Fruit fly (Drosophila melanogaster) whole organism, embryonic: ENCODE measurements around the gene CG14220.

Experiments used
- Antp ChIP-seq: fragments of 200-800 bp; sonication (Bioruptor generic); optimal IDR thresholded peaks from 3 replicates; lab custom pipeline; 2016; ENCODE audit warnings: missing biosample characterization, missing genetic modification characterization
- Blimp-1 ChIP-seq: fragments of 200-800 bp; sonication (Bioruptor generic); optimal IDR thresholded peaks from 3 replicates; lab custom pipeline; 2018; ENCODE audit warnings: missing biosample characterization, missing genetic modification characterization, mild to moderate bottlenecking, moderate library complexity, missing genetic modification reagents
- CG1024 ChIP-seq: fragments of 200-800 bp; sonication (Bioruptor generic); IDR thresholded peaks from 2 replicates; pipeline ENCODE4 v1.3.6; 2022; ENCODE audit warnings: missing biosample characterization, missing genetic modification characterization
- CG10543 ChIP-seq: fragments of 200-800 bp; sonication (Bioruptor generic); optimal IDR thresholded peaks from 3 replicates; lab custom pipeline; 2017; ENCODE audit warnings: missing biosample characterization, mild to moderate bottlenecking, missing genetic modification characterization, moderate library complexity
- CG11723 ChIP-seq: fragments of 200-800 bp; sonication (Bioruptor generic); optimal IDR thresholded peaks from 2 replicates; lab custom pipeline; 2017; ENCODE audit warnings: missing biosample characterization, mild to moderate bottlenecking, missing genetic modification characterization
- CG12299 ChIP-seq: fragments of 200-800 bp; sonication (Bioruptor generic); optimal IDR thresholded peaks from 2 replicates; lab custom pipeline; 2018; ENCODE audit warnings: missing biosample characterization, mild to moderate bottlenecking, missing genetic modification characterization
- CG12391 ChIP-seq: fragments of 200-800 bp; sonication (Bioruptor generic); optimal IDR thresholded peaks from 3 replicates; lab custom pipeline; 2018; ENCODE audit warnings: missing biosample characterization, mild to moderate bottlenecking, missing genetic modification characterization, moderate library complexity
- CG12769 ChIP-seq: fragments of 200-800 bp; sonication (Bioruptor generic); optimal IDR thresholded peaks from 2 replicates; lab custom pipeline; 2019; ENCODE audit warnings: missing biosample characterization, mild to moderate bottlenecking, missing genetic modification characterization, moderate library complexity
- CG1529 ChIP-seq: fragments of 200-800 bp; sonication (Bioruptor generic); optimal IDR thresholded peaks from 3 replicates; lab custom pipeline; 2018; ENCODE audit warnings: missing biosample characterization, missing genetic modification characterization
- CG15479 ChIP-seq: fragments of 200-800 bp; sonication (Bioruptor generic); optimal IDR thresholded peaks from 3 replicates; lab custom pipeline; 2019; ENCODE audit warnings: missing biosample characterization, mild to moderate bottlenecking, missing genetic modification characterization, moderate library complexity
- CG17385 ChIP-seq: fragments of 200-800 bp; sonication (Bioruptor generic); optimal IDR thresholded peaks from 3 replicates; lab custom pipeline; 2018; ENCODE audit warnings: missing biosample characterization, mild to moderate bottlenecking, missing genetic modification characterization
- CG34376 ChIP-seq: fragments of 200-800 bp; sonication (Bioruptor generic); optimal IDR thresholded peaks from 2 replicates; lab custom pipeline; 2018; ENCODE audit warnings: missing biosample characterization, mild to moderate bottlenecking, missing genetic modification characterization
- CG6654 ChIP-seq: fragments of 200-800 bp; sonication (Bioruptor generic); optimal IDR thresholded peaks from 2 replicates; lab custom pipeline; 2017; ENCODE audit warnings: missing biosample characterization, mild to moderate bottlenecking, missing genetic modification characterization
- CG6813 ChIP-seq: fragments of 200-800 bp; sonication (Bioruptor generic); optimal IDR thresholded peaks from 2 replicates; lab custom pipeline; 2017; ENCODE audit warnings: missing biosample characterization, missing genetic modification characterization, mild to moderate bottlenecking, moderate library complexity, missing genetic modification reagents
- CG8089 ChIP-seq: fragments of 200-800 bp; sonication (Bioruptor generic); optimal IDR thresholded peaks from 3 replicates; lab custom pipeline; 2016; ENCODE audit warnings: missing biosample characterization, missing genetic modification characterization
- CG8924 ChIP-seq: fragments of 200-800 bp; optimal IDR thresholded peaks from 3 replicates; lab custom pipeline; 2019; ENCODE audit warnings: missing biosample characterization, mild to moderate bottlenecking, missing genetic modification characterization, moderate library complexity
- CG9932 ChIP-seq: fragments of 200-800 bp; sonication (Bioruptor generic); IDR thresholded peaks from 2 replicates; pipeline ENCODE4 v1.3.6; 2022; ENCODE audit warnings: missing biosample characterization, missing genetic modification characterization
- CTCF ChIP-seq: fragments of 200-800 bp; sonication (Bioruptor generic); optimal IDR thresholded peaks from 2 replicates; lab custom pipeline; 2017; ENCODE audit warnings: missing biosample characterization, mild to moderate bottlenecking, missing genetic modification characterization, moderate library complexity
- Camta ChIP-seq: fragments of 200-800 bp; sonication (Bioruptor generic); optimal IDR thresholded peaks from 2 replicates; lab custom pipeline; 2016; ENCODE audit warnings: missing biosample characterization, missing genetic modification characterization
- D19A ChIP-seq: fragments of 200-800 bp; optimal IDR thresholded peaks from 3 replicates; lab custom pipeline; 2019; ENCODE audit warnings: missing biosample characterization, mild to moderate bottlenecking, missing genetic modification characterization, moderate library complexity
- Dek ChIP-seq: fragments of 200-800 bp; sonication (Bioruptor generic); optimal IDR thresholded peaks from 3 replicates; lab custom pipeline; 2019; ENCODE audit warnings: missing biosample characterization, mild to moderate bottlenecking, missing genetic modification characterization, moderate library complexity
- Dref ChIP-seq: fragments of 200-800 bp; sonication (Bioruptor generic); IDR thresholded peaks from 2 replicates; pipeline ENCODE4 v1.3.6; 2022; ENCODE audit warnings: missing biosample characterization, missing genetic modification characterization
- HLH54F ChIP-seq: fragments of 200-800 bp; sonication (Bioruptor generic); optimal IDR thresholded peaks from 3 replicates; lab custom pipeline; 2016; ENCODE audit warnings: missing biosample characterization, missing genetic modification characterization
- HmgD ChIP-seq: fragments of 200-800 bp; sonication (Bioruptor generic); optimal IDR thresholded peaks from 3 replicates; lab custom pipeline; 2016; ENCODE audit warnings: missing biosample characterization, missing genetic modification characterization
- Jarid2 ChIP-seq: fragments of 200-800 bp; sonication (Bioruptor generic); optimal IDR thresholded peaks from 3 replicates; lab custom pipeline; 2017; ENCODE audit warnings: mild to moderate bottlenecking, missing biosample characterization, missing genetic modification reagents, missing genetic modification characterization
- Lim3 ChIP-seq: fragments of 200-800 bp; sonication (Bioruptor generic); IDR thresholded peaks from 2 replicates; pipeline ENCODE4 v1.3.6; 2022; ENCODE audit warnings: missing biosample characterization, missing genetic modification characterization
- MTF-1 ChIP-seq: fragments of 200-800 bp; sonication (Bioruptor generic); optimal IDR thresholded peaks from 2 replicates; lab custom pipeline; 2018; ENCODE audit warnings: missing biosample characterization, mild to moderate bottlenecking, missing genetic modification characterization, borderline replicate concordance
- NC2α ChIP-seq: fragments of 200-800 bp; sonication (Bioruptor generic); optimal IDR thresholded peaks from 2 replicates; lab custom pipeline; 2016; ENCODE audit warnings: missing biosample characterization, missing genetic modification characterization
- Optix ChIP-seq: fragments of 200-800 bp; sonication (Bioruptor generic); IDR thresholded peaks from 3 replicates; pipeline ENCODE4 v1.3.6; 2022; ENCODE audit warnings: missing biosample characterization, missing genetic modification characterization
- Scr ChIP-seq: fragments of 200-800 bp; sonication (Bioruptor generic); IDR thresholded peaks from 2 replicates; pipeline ENCODE4 v1.3.6; 2022; ENCODE audit warnings: missing biosample characterization, missing genetic modification characterization; ENCODE audit not compliant: partially characterized antibody
- ab ChIP-seq: fragments of 200-800 bp; sonication (Bioruptor generic); optimal IDR thresholded peaks from 2 replicates; lab custom pipeline; 2016; ENCODE audit warnings: missing biosample characterization, missing genetic modification characterization
- cg ChIP-seq: fragments of 200-800 bp; sonication (Bioruptor generic); optimal IDR thresholded peaks from 3 replicates; lab custom pipeline; 2019; ENCODE audit warnings: missing biosample characterization, mild to moderate bottlenecking, missing genetic modification characterization, moderate library complexity
- dm ChIP-seq: fragments of 200-800 bp; sonication (Bioruptor generic); optimal IDR thresholded peaks from 3 replicates; lab custom pipeline; 2016; ENCODE audit warnings: missing biosample characterization, missing genetic modification characterization
- eve ChIP-seq, 2 experiments: fragments of >200 bp; optimal IDR thresholded peaks; 2 replicates each; lab custom pipeline; 2017; ENCODE audit warnings: missing biosample characterization in 2 of 2, missing genetic modification characterization in 2 of 2
- gcm2 ChIP-seq: fragments of 200-800 bp; sonication (Bioruptor generic); optimal IDR thresholded peaks from 2 replicates; lab custom pipeline; 2016; ENCODE audit warnings: missing biosample characterization, missing genetic modification characterization
- gsb-n ChIP-seq: fragments of 200-800 bp; sonication (Bioruptor generic); optimal IDR thresholded peaks from 3 replicates; lab custom pipeline; 2018; ENCODE audit warnings: missing biosample characterization, mild to moderate bottlenecking, missing genetic modification characterization
- hth ChIP-seq: fragments of >200 bp; optimal IDR thresholded peaks from 2 replicates; lab custom pipeline; 2017; ENCODE audit warnings: inconsistent platforms
- kay ChIP-seq: fragments of 200-800 bp; sonication (Bioruptor generic); optimal IDR thresholded peaks from 2 replicates; lab custom pipeline; 2016; ENCODE audit warnings: missing biosample characterization, missing genetic modification characterization
- lilli ChIP-seq: fragments of 200-800 bp; sonication (Bioruptor generic); optimal IDR thresholded peaks from 3 replicates; lab custom pipeline; 2016; ENCODE audit warnings: missing biosample characterization, missing genetic modification characterization
- onecut ChIP-seq: fragments of 200-800 bp; sonication (Bioruptor generic); IDR thresholded peaks from 2 replicates; pipeline ENCODE4 v1.3.6; 2022; ENCODE audit warnings: missing biosample characterization, missing genetic modification characterization
- phol ChIP-seq: fragments of 200-800 bp; sonication (Bioruptor generic); optimal IDR thresholded peaks from 3 replicates; lab custom pipeline; 2018; ENCODE audit warnings: missing biosample characterization, mild to moderate bottlenecking, missing genetic modification characterization, moderate library complexity
- pnt ChIP-seq: fragments of 200-800 bp; sonication (Bioruptor generic); optimal IDR thresholded peaks from 3 replicates; lab custom pipeline; 2016; ENCODE audit warnings: missing biosample characterization, missing genetic modification characterization
- pros ChIP-seq: fragments of 200-800 bp; sonication (Bioruptor generic); optimal IDR thresholded peaks from 3 replicates; lab custom pipeline; 2019; ENCODE audit warnings: missing biosample characterization, mild to moderate bottlenecking, missing genetic modification characterization, moderate library complexity
- schlank ChIP-seq: fragments of 200-800 bp; sonication (Bioruptor generic); optimal IDR thresholded peaks from 2 replicates; lab custom pipeline; 2018; ENCODE audit warnings: missing biosample characterization, mild to moderate bottlenecking, missing genetic modification characterization
- shn ChIP-seq: fragments of 200-800 bp; sonication (Bioruptor generic); optimal IDR thresholded peaks from 3 replicates; lab custom pipeline; 2016; ENCODE audit warnings: missing biosample characterization, missing genetic modification characterization
- tap ChIP-seq: fragments of 200-800 bp; optimal IDR thresholded peaks from 3 replicates; lab custom pipeline; 2019; ENCODE audit warnings: missing biosample characterization, mild to moderate bottlenecking, missing genetic modification characterization, moderate library complexity
- tin ChIP-seq: fragments of 200-800 bp; sonication (Bioruptor generic); optimal IDR thresholded peaks from 3 replicates; lab custom pipeline; 2016; ENCODE audit warnings: missing biosample characterization, missing genetic modification characterization
- tup ChIP-seq: fragments of 200-800 bp; sonication (Bioruptor generic); optimal IDR thresholded peaks from 2 replicates; lab custom pipeline; 2016; ENCODE audit warnings: missing biosample characterization, mild to moderate bottlenecking, missing genetic modification characterization, moderate library complexity
- unc-4 ChIP-seq: fragments of 200-800 bp; sonication (Bioruptor generic); IDR thresholded peaks from 2 replicates; pipeline ENCODE4 v1.3.6; 2022; ENCODE audit warnings: missing biosample characterization, missing genetic modification characterization; ENCODE audit not compliant: partially characterized antibody
- wdn ChIP-seq: fragments of 200-800 bp; sonication (Bioruptor generic); IDR thresholded peaks from 2 replicates; pipeline ENCODE4 v1.3.6; 2022; ENCODE audit warnings: missing biosample characterization, missing genetic modification characterization

The CG14220 gene

DNA sequence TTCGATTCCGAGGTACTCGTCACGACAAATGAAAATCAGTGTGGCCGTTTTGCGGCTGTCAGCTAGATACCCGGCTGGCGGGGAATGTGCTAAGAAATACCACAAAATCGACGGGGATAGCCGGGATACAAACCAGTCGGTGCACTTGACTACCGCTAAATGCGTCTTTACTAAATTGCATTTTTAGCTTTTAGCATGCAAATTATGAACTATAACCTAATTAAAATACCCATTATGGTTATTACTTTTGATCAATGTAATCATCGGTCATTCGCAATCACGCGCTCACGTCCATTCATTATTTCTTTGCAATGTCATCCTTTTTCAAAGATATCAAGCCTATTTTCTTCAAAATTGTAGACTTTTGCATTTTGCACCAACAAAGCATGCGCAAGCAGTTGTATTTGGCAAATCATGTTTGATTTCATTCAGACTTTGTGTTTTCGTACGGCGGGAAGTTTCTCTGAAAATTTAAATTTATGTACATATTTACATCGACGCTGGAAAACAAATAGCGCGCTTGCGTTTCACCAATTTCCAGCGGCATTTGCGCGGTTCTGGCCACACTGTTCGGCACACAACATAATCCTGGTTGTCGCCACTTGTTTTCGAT, 36.8 kb upstream of the CG14220 start, which contains the start of gene Rcd-1 (continued):
- TF ChIP-seq tup (GFP tag; lab: Kevin White, UChicago): no peak
- TF ChIP-seq tap (tag; lab: Kevin White, UChicago): no peak
- TF ChIP-seq CG11723: no peak
- TF ChIP-seq onecut (GFP tag; lab: Robert Waterston, UW): no peak
- no peak for TF ChIP-seq eve (GFP tag; optimal IDR thresholded peaks at IDR 0.05; lab: Kevin White, UChicago)
- TF ChIP-seq MTF-1 (GFP tag; lab: Kevin White, UChicago): no peak
- no peak for TF ChIP-seq CG12391
- TF ChIP-seq HmgD (GFP tag; lab: Kevin White, UChicago): no peak
- TF ChIP-seq unc-4 (GFP tag; lab: Robert Waterston, UW): no peak
- no peak for TF ChIP-seq shn (GFP tag; lab: Kevin White, UChicago)
- no peak for TF ChIP-seq CG6654 (GFP tag; lab: Kevin White, UChicago)
- no peak for TF ChIP-seq CG10543 (GFP tag; lab: Kevin White, UChicago)
- TF ChIP-seq gcm2 (GFP tag; lab: Kevin White, UChicago): no peak
- no peak for TF ChIP-seq tin (GFP tag; lab: Kevin White, UChicago)
- no peak for TF ChIP-seq Optix (GFP tag; lab: Robert Waterston, UW)
- TF ChIP-seq D19A (tag; lab: Kevin White, UChicago): no peak
- no peak for TF ChIP-seq CG8089
- no peak for TF ChIP-seq NC2α
- TF ChIP-seq Dref (GFP tag; lab: Robert Waterston, UW): peak; percentile 51
- TF ChIP-seq kay (GFP tag; lab: Kevin White, UChicago): no peak
- TF ChIP-seq Lim3 (GFP tag; lab: Robert Waterston, UW): no peak
- TF ChIP-seq ab (GFP tag; lab: Kevin White, UChicago): no peak
- no peak for TF ChIP-seq CG6813 (GFP tag; lab: Kevin White, UChicago)
- TF ChIP-seq CTCF (GFP tag; lab: Kevin White, UChicago): peak; percentile 43
- no peak for TF ChIP-seq Dek (tag; lab: Kevin White, UChicago)
- no peak for TF ChIP-seq Jarid2
- TF ChIP-seq Antp (GFP tag; lab: Kevin White, UChicago): no peak
- TF ChIP-seq Camta (GFP tag; lab: Kevin White, UChicago): no peak
- TF ChIP-seq CG1024 (GFP tag; lab: Robert Waterston, UW): no peak
- no peak for TF ChIP-seq wdn (GFP tag; lab: Robert Waterston, UW)
- no peak; the same call in 1 of the 2 replicates for TF ChIP-seq CG9932
- no peak for TF ChIP-seq CG12299
- TF ChIP-seq phol (tag; lab: Kevin White, UChicago): peak; percentile 16
- TF ChIP-seq HLH54F: no peak
- TF ChIP-seq CG1529 (GFP tag; lab: Kevin White, UChicago): no peak

DNA sequence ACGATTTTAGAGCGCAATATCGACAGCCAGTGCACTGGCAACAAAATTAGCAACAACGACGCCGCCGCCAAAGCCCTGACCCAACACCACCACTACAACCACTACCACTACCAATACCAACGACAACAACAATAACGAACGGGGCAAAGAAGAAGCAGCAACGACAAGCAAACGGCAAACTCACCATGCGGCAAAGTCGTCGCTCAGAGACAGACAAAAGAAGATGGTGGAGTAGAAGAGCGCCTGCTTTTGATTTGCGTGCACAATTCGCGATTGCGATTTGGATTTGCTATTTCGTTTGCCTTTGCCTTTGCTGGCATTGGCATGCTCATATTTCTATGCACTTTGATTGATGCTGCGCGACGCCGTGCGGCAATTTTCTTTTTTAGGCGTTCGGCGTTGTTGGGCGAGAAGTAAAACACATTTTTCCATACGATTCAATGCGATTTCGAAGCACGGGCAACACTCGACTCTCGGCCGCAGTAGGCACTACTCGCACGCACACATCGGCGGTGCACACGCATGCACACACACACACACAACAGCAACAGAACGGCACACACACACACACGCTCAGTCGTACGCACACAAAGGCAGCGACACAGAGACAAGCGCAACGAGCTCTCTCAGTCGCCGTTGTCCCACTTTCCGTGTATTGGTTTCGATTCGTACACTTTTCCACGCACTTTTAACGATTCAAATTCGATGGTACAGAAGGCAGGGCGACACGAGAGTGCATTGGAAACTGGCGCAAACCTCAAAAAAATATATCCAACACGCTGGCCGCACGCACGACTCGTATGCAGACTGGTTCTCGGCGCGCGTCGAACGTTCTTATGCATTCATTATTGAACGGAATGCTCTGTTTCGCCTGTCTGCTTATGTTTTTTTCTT, 36.0 kb upstream of the CG14220 start:
- TF ChIP-seq CG12769 (tag; lab: Kevin White, UChicago) (no peak), Blimp-1 (no peak), pros (GFP tag; lab: Kevin White, UChicago) (peak; percentile 56), lilli (GFP tag; lab: Kevin White, UChicago) (no peak), Scr (GFP tag; lab: Robert Waterston, UW) (no peak), cg (peak; percentile 96), dm (GFP tag; lab: Kevin White, UChicago) (no peak), CG15479 (peak; percentile 95), CG8924 (tag; lab: Kevin White, UChicago) (no peak), hth (lab: Kevin White, UChicago) (no peak), tap (tag; lab: Kevin White, UChicago) (no peak), CG34376 (GFP tag; lab: Kevin White, UChicago) (peak; percentile 47), CG17385 (GFP tag; lab: Kevin White, UChicago) (peak; percentile 93), schlank (tag; lab: Kevin White, UChicago) (no peak), pnt (GFP tag; lab: Kevin White, UChicago) (no peak), gsb-n (tag; lab: Kevin White, UChicago) (no peak)
